Fruit fly (Drosophila melanogaster): Measurements from ENCODE around the gene CG33688.

Gene CG33688

dm6 chr3L:16208053-16208838, 9.2 kb downstream of the CG33688 start:
- TF ChIP-seq Dref (GFP tag; IDR thresholded peaks at IDR 0.05) (0 out of 2 replicates have a peak, but pooled peaks have one; percentile 6), Six4 (GFP tag; optimal IDR thresholded peaks at IDR 0.05) (no peak)

DNA sequence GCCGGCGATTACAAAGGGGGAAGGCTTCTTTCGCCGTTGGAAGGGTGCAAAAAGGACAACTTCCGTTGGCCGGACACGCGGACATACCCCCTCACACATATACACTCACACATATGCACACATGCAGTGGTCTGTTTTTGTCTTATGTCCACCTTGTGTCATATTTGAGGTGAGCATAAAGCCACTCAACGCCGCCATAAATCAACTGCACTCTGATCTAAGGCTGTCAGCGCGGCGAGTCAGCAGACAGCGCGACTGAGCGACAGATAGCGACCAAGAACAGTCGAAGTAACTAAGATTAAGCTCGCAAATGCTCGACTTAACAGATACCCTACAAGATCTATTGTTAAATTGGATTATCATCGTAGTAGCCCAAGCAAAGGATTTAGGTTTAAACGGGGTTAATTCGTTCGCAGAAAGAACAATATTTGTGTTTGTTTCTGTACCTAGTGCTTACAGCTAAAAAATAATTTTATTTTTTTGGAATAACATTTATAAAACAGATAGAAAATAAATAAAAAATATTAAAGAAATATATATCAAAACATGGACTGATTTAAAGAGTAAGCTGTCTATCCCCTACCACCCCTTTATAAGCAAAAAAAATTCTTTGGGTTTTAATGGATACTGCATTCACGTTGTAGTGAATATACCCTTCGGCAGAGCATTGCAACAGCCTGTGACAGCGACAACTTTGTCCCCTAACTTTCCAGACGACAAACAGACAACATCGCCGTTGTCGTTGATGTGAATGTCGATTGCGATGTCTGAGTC, 10.0 kb downstream of the CG33688 start:
- TF ChIP-seq Ets65A (GFP tag) (peak; percentile 67), HHEX (GFP tag; optimal IDR thresholded peaks at IDR 0.05) (no peak), ase (GFP tag; IDR thresholded peaks at IDR 0.05) (0 out of 3 replicates have a peak, but pooled peaks have one; percentile 10), Jarid2 (GFP tag; optimal IDR thresholded peaks at IDR 0.05) (no peak), CG4404 (GFP tag; IDR thresholded peaks at IDR 0.05) (no peak), CG34422 (GFP tag; IDR thresholded peaks at IDR 0.05) (no peak), CG14860 (GFP tag; IDR thresholded peaks at IDR 0.05; ENCODE audit: partially characterized antibody) (no peak), D19A (tag; optimal IDR thresholded peaks at IDR 0.05) (peak; percentile 12), gt (GFP tag; IDR thresholded peaks at IDR 0.05) (no peak), CG18599 (GFP tag; optimal IDR thresholded peaks at IDR 0.05) (no peak), shn (GFP tag; optimal IDR thresholded peaks at IDR 0.05) (no peak), seq (GFP tag; IDR thresholded peaks at IDR 0.05) (no peak)

dm6 chr3L:16209641-16210040, 10.6 kb downstream of the CG33688 start:
- peak; percentile 70 for TF ChIP-seq nom (GFP tag; optimal IDR thresholded peaks at IDR 0.05)
- no peak for TF ChIP-seq Neu2 (GFP tag; optimal IDR thresholded peaks at IDR 0.05; ENCODE audit: borderline replicate concordance)

DNA sequence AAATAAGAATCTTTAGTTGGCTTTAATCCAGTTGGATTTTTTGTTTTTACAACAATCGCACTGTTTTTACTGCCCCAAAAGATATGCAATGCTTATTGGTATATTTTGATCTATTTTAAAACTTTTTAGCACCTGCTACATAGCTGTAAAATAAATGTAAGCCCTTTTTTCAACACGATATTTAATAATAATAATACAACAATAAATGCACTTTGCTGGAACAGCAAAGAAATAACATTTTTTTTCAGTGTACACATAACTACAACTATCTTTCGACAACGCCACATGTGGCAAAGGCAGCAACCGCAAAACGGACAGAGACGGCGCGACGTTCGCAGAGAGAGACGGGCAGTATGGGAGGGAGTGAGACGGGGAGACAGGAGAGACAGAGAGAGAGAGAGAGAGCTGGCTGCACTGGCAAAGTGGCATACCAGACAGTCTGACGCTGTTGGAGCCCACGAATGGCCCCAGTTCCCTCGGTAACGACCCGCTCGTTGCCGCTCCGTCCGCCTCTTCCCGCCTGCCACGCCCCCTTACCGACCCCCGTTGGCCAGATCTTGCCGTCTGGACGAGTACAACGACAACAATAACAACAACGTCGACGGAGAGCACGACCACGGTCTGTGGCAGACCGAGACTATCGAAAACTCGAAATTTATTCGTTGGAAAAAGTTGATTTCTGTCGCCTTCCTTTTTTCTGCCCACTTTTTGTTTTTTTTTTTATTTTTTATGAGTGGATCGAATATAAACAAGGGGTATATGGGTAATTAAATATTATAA, 12.3 kb downstream of the CG33688 start:
- TF ChIP-seq CG4360 (GFP tag; IDR thresholded peaks at IDR 0.05) (no peak), CG14050 (GFP tag; IDR thresholded peaks at IDR 0.05) (peak; percentile 10; the same call in 1 of the 3 replicates), run (tag; optimal IDR thresholded peaks at IDR 0.05) (peak; percentile 2), CG6689 (GFP tag; IDR thresholded peaks at IDR 0.05) (peak; percentile 10; the same call in 1 of the 2 replicates), CG30431 (GFP tag; optimal IDR thresholded peaks at IDR 0.05) (no peak), sc (optimal IDR thresholded peaks at IDR 0.05) (no peak), sc (GFP tag; optimal IDR thresholded peaks at IDR 0.05) (no peak), Sox102F (GFP tag; optimal IDR thresholded peaks at IDR 0.05) (peak; percentile 36), CG8388 (GFP tag; optimal IDR thresholded peaks at IDR 0.05) (peak; percentile 24), shn (GFP tag; optimal IDR thresholded peaks at IDR 0.05) (peak; percentile 12), MBD-R2 (GFP tag; IDR thresholded peaks at IDR 0.05) (0 out of 2 replicates have a peak, but pooled peaks have one; percentile 6), sd (tag; optimal IDR thresholded peaks at IDR 0.05) (peak; percentile 23), Oli (tag; optimal IDR thresholded peaks at IDR 0.05) (peak; percentile 48), Bteb2 (GFP tag; optimal IDR thresholded peaks at IDR 0.05) (no peak), CG11696 (GFP tag; IDR thresholded peaks at IDR 0.05) (no peak), CG11504 (tag; optimal IDR thresholded peaks at IDR 0.05) (peak; percentile 59), CG6254 (GFP tag; optimal IDR thresholded peaks at IDR 0.05) (no peak), CG6175 (GFP tag; IDR thresholded peaks at IDR 0.05) (peak; percentile 37; the same call in 1 of the 3 replicates), CG14710 (tag; optimal IDR thresholded peaks at IDR 0.05) (peak; percentile 34), CG7839 (tag; optimal IDR thresholded peaks at IDR 0.05) (peak; percentile 17), CG1832 (GFP tag; optimal IDR thresholded peaks at IDR 0.05) (peak; percentile 74), tna (GFP tag; IDR thresholded peaks at IDR 0.05; ENCODE audit: partially characterized antibody) (no peak), D19A (tag; optimal IDR thresholded peaks at IDR 0.05) (no peak), tx (GFP tag; optimal IDR thresholded peaks at IDR 0.05) (no peak), CG10366 (GFP tag; IDR thresholded peaks at IDR 0.05) (no peak), Opbp (GFP tag; IDR thresholded peaks at IDR 0.05; ENCODE audit: partially characterized antibody) (0 out of 3 replicates have a peak, but pooled peaks have one; percentile 9), Ptx1 (GFP tag; IDR thresholded peaks at IDR 0.05) (0 out of 2 replicates have a peak, but pooled peaks have one; percentile 30)

Measured in whole organism, embryonic.